Worm (Caenorhabditis elegans): ENCODE measurements around the gene F15D4.2.

F15D4.2 gene

ce11 chrII:13230489-13231196 is 14.8 kb downstream of the F15D4.2 start:
- TF ChIP-seq lir-1 (GFP tag; conservative IDR thresholded peaks at IDR 0.05): no peak
- no peak for TF ChIP-seq F57C9.4 (tag; optimal IDR thresholded peaks at IDR 0.05)
- TF ChIP-seq F22D6.2 (tag; optimal IDR thresholded peaks at IDR 0.05): no peak
- TF ChIP-seq madf-3 (GFP tag; IDR thresholded peaks at IDR 0.05): 0 out of 2 replicates have a peak, but pooled peaks have one; percentile 32
- TF ChIP-seq chd-7 (tag; optimal IDR thresholded peaks at IDR 0.05): no peak

- TF ChIP-seq ceh-79 (tag; optimal IDR thresholded peaks at IDR 0.05) (no peak), nhr-179 (tag; optimal IDR thresholded peaks at IDR 0.05) (no peak), mel-28 (tag; optimal IDR thresholded peaks at IDR 0.05; ENCODE audit: borderline replicate concordance) (no peak), cebp-1 (GFP tag; IDR thresholded peaks at IDR 0.05) (no peak), cebp-1 (tag; optimal IDR thresholded peaks at IDR 0.05) (no peak)
These were observed 17.8 kb downstream of the F15D4.2 start for ce11 chrII:13233712-13234111.

DNA sequence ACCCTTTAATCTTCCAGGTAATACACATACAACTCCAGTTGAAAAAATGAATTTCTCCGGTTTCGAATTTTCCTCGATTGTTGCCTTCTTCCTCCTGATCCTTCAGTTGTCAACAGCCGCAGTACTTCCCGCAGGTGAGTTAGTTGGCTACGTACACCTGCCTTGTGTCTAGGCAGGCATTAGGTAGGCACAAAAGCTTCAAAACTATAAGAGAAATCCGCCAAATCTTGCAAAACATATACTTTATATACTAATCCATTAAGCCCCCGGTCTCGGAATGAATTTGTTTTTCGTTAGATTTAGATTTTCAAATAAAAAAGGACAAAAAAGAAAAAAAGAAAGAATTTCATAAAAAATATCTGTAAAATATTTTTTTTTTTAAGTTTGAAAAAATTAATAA is 19.4 kb downstream of the F15D4.2 start, which contains the start of gene flp-16:
Gene flp-16 (plus strand): TSS at position 18 of the 400 bp plus-strand sequence.
- no peak for TF ChIP-seq hrde-1 (tag; optimal IDR thresholded peaks at IDR 0.05; ENCODE audit: borderline replicate concordance)
- no peak for TF ChIP-seq egrh-3 (GFP tag; IDR thresholded peaks at IDR 0.05)
- TF ChIP-seq K11D2.4 (GFP tag; IDR thresholded peaks at IDR 0.05): no peak
- TF ChIP-seq unc-62 (GFP tag; optimal IDR thresholded peaks at IDR 0.05): no peak
- no peak for TF ChIP-seq Y56A3A.18 (GFP tag; IDR thresholded peaks at IDR 0.05)
- no peak for TF ChIP-seq Y95B8A.8 (GFP tag; IDR thresholded peaks at IDR 0.05)
- no peak for TF ChIP-seq ztf-18 (tag; optimal IDR thresholded peaks at IDR 0.05)
- TF ChIP-seq C17E4.6 (GFP tag; IDR thresholded peaks at IDR 0.05): no peak
- TF ChIP-seq tbp1 (GFP tag; optimal IDR thresholded peaks at IDR 0.05): no peak

DNA sequence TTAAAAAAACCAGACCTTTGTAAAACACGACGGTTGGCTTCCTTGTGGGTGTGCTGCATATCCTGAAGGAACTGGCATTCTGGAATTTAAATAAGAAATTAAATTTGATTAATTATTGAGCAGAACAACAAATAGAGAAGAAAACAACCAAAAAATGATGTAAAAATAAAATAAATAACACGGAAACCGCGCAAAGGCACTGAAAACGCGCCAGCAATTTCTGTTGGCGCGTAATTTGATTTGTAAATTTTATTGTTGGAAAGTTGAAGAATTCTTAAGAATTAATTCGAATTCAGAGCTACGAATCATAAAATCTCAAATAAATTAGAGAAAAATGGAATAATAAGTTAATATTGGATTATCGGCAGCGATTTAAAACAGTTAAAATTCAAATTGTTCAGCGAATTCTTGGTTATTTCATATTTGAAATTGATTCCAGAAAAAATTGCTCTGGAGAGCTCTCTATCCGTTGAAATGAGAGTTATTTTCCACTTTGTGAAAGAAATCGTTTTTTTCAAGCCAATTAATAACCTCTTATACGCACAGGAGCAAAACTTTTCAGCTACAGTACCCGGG is 22.0 kb downstream of the F15D4.2 start, which contains the start of gene romo-1:
Gene romo-1 (minus strand): TSS at position 79 of the 576 bp plus-strand sequence.
- TF ChIP-seq cebp-1 (GFP tag; IDR thresholded peaks at IDR 0.05): no peak
- TF ChIP-seq cebp-1 (tag; optimal IDR thresholded peaks at IDR 0.05): no peak
- no peak for TF ChIP-seq sea-2 (GFP tag; IDR thresholded peaks at IDR 0.05)
- TF ChIP-seq lsl-1 (GFP tag; optimal IDR thresholded peaks at IDR 0.05): peak; percentile 68
- no peak for TF ChIP-seq F57A8.1 (GFP tag; optimal IDR thresholded peaks at IDR 0.05)
- TF ChIP-seq lin-35 (GFP tag; optimal IDR thresholded peaks at IDR 0.05): peak in 1 of 3 experiments; percentile 94
- TF ChIP-seq mcd-1 (GFP tag; IDR thresholded peaks at IDR 0.05): peak; percentile 71
- peak; percentile 35 for TF ChIP-seq tlf-1 (GFP tag; optimal IDR thresholded peaks at IDR 0.05)
- TF ChIP-seq D2030.7 (GFP tag; IDR thresholded peaks at IDR 0.05): peak; percentile 25; the same call in 1 of the 2 replicates
- TF ChIP-seq xnd-1 (tag; optimal IDR thresholded peaks at IDR 0.05): peak; percentile 55
- 0 out of 2 replicates have a peak, but pooled peaks have one; percentile 33 for TF ChIP-seq dox-1 (GFP tag; IDR thresholded peaks at IDR 0.05)
- peak; percentile 42 for TF ChIP-seq attf-5 (GFP tag; optimal IDR thresholded peaks at IDR 0.05)
- no peak for TF ChIP-seq nhr-120 (GFP tag; IDR thresholded peaks at IDR 0.05)
- no peak for TF ChIP-seq akir-1 (GFP tag; optimal IDR thresholded peaks at IDR 0.05)
- TF ChIP-seq ztf-25 (GFP tag; IDR thresholded peaks at IDR 0.05): no peak
- no peak for TF ChIP-seq chd-7 (tag; optimal IDR thresholded peaks at IDR 0.05)
- TF ChIP-seq mxl-1 (tag; optimal IDR thresholded peaks at IDR 0.05): no peak
- TF ChIP-seq ztf-18 (tag; optimal IDR thresholded peaks at IDR 0.05): peak; percentile 92
- peak; percentile 3 for TF ChIP-seq snpc-1.3 (tag; optimal IDR thresholded peaks at IDR 0.05; ENCODE audit: insufficient read depth)
- peak; percentile 42 for TF ChIP-seq F23B12.7 (tag; optimal IDR thresholded peaks at IDR 0.05; ENCODE audit: insufficient read depth)
- no peak for TF ChIP-seq Y53G8AR.9 (GFP tag; conservative IDR thresholded peaks at IDR 0.05)
- TF ChIP-seq ets-4 (GFP tag; optimal IDR thresholded peaks at IDR 0.05): no peak
- no peak for TF ChIP-seq C06A6.2 (GFP tag; conservative IDR thresholded peaks at IDR 0.05)
- peak; percentile 55 for TF ChIP-seq madf-6 (GFP tag; IDR thresholded peaks at IDR 0.05)
- TF ChIP-seq nfyb-1 (GFP tag; IDR thresholded peaks at IDR 0.05): no peak
- peak in 1 of 2 experiments; percentile 29 for TF ChIP-seq let-607 (tag; optimal IDR thresholded peaks at IDR 0.05)
- no peak for TF ChIP-seq hrde-1 (tag; optimal IDR thresholded peaks at IDR 0.05; ENCODE audit: borderline replicate concordance)

All from whole organism, young adult.